Worm (Caenorhabditis elegans): Measurements from ENCODE around the gene math-45.

ce11 chrII:1490813-1491212 is 26.4 kb downstream of the math-45 start:
- no peak for TF ChIP-seq klf-2 (GFP tag; conservative IDR thresholded peaks at IDR 0.05)
- TF ChIP-seq ref-1 (GFP tag; conservative IDR thresholded peaks at IDR 0.05), result no peak
